Fruit fly (Drosophila melanogaster): ENCODE measurements around the gene Snx27.
A peak's percentile ranks its signal among the peaks of the same experiment; 100 is the strongest.

The Snx27 gene

DNA sequence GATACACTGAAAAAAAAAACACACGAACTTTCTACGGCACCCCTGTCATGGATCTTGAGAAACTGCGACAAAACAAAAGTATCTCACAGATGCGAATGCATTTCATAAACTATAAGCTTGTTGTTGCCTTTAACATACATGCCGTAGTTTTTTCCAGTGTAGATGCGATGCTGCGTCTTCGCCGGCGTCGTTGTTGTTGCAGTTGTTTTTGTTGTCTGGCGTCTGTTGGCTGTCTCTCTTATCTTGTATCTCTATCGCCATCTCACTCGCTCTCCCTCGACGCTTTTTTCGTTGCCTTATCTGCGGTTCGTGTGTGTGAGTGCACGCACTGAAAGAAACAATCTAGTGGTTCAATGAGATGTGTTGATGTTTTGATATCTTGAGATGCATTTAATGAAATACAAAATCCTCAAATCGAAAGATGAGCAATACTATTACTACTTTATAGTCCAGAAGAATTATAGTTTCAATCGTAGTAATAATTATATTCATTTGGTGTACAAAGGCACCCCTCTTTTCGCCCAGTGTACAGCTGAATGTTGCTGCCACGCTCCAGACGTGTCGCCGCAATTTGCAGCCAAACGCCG is 41.3 kb downstream of the Snx27 start:
- TF ChIP-seq lola (GFP tag; optimal IDR thresholded peaks at IDR 0.05), result no peak
- TF ChIP-seq jim (GFP tag; optimal IDR thresholded peaks at IDR 0.05), result peak; percentile 67
- TF ChIP-seq GATAd (GFP tag; optimal IDR thresholded peaks at IDR 0.05), result peak; percentile 90
- TF ChIP-seq foxo (GFP tag; optimal IDR thresholded peaks at IDR 0.05), result peak; percentile 86 to 99
- TF ChIP-seq dmrt93B (GFP tag; optimal IDR thresholded peaks at IDR 0.05), result peak; percentile 94
- TF ChIP-seq br (GFP tag; optimal IDR thresholded peaks at IDR 0.05), result peak; percentile 98
- peak; percentile 99 for TF ChIP-seq sv (GFP tag; optimal IDR thresholded peaks at IDR 0.05)
- TF ChIP-seq sage (GFP tag; optimal IDR thresholded peaks at IDR 0.05), result peak; percentile 94
- peak; percentile 87 for TF ChIP-seq Mio (GFP tag; optimal IDR thresholded peaks at IDR 0.05)
- TF ChIP-seq Sp1 (GFP tag; optimal IDR thresholded peaks at IDR 0.05), result peak; percentile 93
- peak; percentile 95 for TF ChIP-seq OdsH (GFP tag; optimal IDR thresholded peaks at IDR 0.05)
- TF ChIP-seq Myc (optimal IDR thresholded peaks at IDR 0.05), result no peak
- TF ChIP-seq h (GFP tag; optimal IDR thresholded peaks at IDR 0.05), result peak; percentile 98
- no peak for TF ChIP-seq Dif (GFP tag; optimal IDR thresholded peaks at IDR 0.05; ENCODE audit: partially characterized antibody)
- TF ChIP-seq dl (GFP tag; optimal IDR thresholded peaks at IDR 0.05; ENCODE audit: insufficient read depth in 1 of 2, partially characterized antibody in 2 of 2), result no peak
- peak; percentile 93 for TF ChIP-seq CG9705 (GFP tag; optimal IDR thresholded peaks at IDR 0.05)
- TF ChIP-seq CG32264 (GFP tag; optimal IDR thresholded peaks at IDR 0.05), result peak; percentile 90
- TF ChIP-seq Jra (GFP tag; optimal IDR thresholded peaks at IDR 0.05), result peak; percentile 93
- peak; percentile 89 for TF ChIP-seq dsf (GFP tag; optimal IDR thresholded peaks at IDR 0.05; ENCODE audit: borderline replicate concordance)
- TF ChIP-seq ey (GFP tag; optimal IDR thresholded peaks at IDR 0.05), result peak; percentile 98
- TF ChIP-seq rgr (GFP tag; optimal IDR thresholded peaks at IDR 0.05), result peak; percentile 97
- TF ChIP-seq woc (GFP tag; optimal IDR thresholded peaks at IDR 0.05), result peak; percentile 92
- TF ChIP-seq Dfd (GFP tag; optimal IDR thresholded peaks at IDR 0.05), result no peak
- peak; percentile 98 for TF ChIP-seq fru (GFP tag; optimal IDR thresholded peaks at IDR 0.05)
- peak; percentile 79 for TF ChIP-seq HLH106 (tag; optimal IDR thresholded peaks at IDR 0.05)
- peak; percentile 82 for TF ChIP-seq Rel (GFP tag; optimal IDR thresholded peaks at IDR 0.05)
- TF ChIP-seq Rel (tag; optimal IDR thresholded peaks at IDR 0.05), result peak; percentile 38
- no peak for TF ChIP-seq Hr78 (GFP tag; optimal IDR thresholded peaks at IDR 0.05)
- peak; percentile 88 for TF ChIP-seq brk (GFP tag; optimal IDR thresholded peaks at IDR 0.05)
- TF ChIP-seq usp (GFP tag; optimal IDR thresholded peaks at IDR 0.05), result no peak
- peak; percentile 93 for TF ChIP-seq psq (GFP tag; optimal IDR thresholded peaks at IDR 0.05)
- peak; percentile 60 for TF ChIP-seq Hr83 (GFP tag; optimal IDR thresholded peaks at IDR 0.05; ENCODE audit: poor library complexity, severe bottlenecking)
- TF ChIP-seq Hnf4 (GFP tag; optimal IDR thresholded peaks at IDR 0.05), result peak; percentile 97

DNA sequence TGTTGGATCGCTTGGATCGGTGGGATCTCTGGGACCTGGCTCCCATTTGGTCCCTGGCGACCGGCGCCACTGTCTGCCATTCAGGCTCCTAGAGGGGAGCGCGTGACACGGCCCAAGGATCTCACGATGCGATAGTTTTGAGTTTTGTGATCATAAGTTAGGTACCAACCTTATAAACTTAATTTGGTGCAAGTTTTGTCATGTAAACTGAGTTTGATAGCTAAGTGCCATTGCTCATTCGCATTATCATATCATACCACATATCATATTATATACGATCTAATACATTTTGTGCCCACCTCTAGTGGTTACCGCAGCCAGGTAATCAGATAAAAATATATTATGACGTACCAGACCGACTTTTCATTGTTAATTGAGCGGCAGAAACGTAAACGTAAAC is 41.9 kb downstream of the Snx27 start:
- peak; percentile 75 for TF ChIP-seq HLH106 (tag; optimal IDR thresholded peaks at IDR 0.05)
- no peak for TF ChIP-seq ey (GFP tag; optimal IDR thresholded peaks at IDR 0.05)

- TF ChIP-seq sage (GFP tag; optimal IDR thresholded peaks at IDR 0.05), result no peak
- no peak for TF ChIP-seq Dfd (GFP tag; optimal IDR thresholded peaks at IDR 0.05)
- no peak for TF ChIP-seq pan (optimal IDR thresholded peaks at IDR 0.05)
- TF ChIP-seq Myc (optimal IDR thresholded peaks at IDR 0.05), result no peak
- no peak for TF ChIP-seq jim (GFP tag; optimal IDR thresholded peaks at IDR 0.05)
- TF ChIP-seq usp (GFP tag; optimal IDR thresholded peaks at IDR 0.05), result no peak
Observed at dm6 chrX:5695035-5695434, 42.8 kb downstream of the Snx27 start, which contains the start of gene CG3149. Gene CG3149 (minus strand): TSS chrX:5695205.

DNA sequence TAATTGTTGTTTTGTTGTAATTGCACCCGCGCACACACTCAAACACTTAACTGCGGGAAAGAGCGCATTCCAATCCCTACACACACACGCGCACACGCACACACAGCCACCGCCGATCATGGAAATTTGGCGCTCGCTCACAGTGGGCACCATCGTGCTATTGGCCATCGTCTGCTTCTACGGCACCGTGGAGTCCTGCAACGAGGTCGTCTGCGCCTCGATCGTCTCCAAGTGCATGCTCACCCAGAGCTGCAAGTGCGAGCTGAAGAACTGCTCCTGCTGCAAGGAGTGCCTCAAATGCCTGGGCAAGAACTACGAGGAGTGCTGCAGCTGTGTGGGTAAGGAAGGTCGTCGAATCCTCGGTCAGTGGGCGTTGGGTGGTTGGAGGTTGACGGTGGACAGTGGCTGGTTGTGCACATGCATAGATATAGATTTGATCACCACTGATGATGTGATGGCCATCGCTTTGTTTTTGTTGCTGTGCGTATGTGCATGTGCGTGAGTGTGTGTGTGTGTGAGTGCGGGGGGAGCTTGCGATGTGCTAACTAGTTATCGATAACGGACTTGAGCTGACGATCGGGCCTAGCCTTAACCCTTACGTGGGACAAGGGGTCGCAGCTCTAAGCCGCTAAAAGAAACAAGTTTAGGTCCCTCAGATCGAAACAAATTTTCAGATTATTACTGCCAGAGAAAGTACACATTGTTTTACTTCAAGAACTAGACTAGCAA is 47.0 kb downstream of the Snx27 start:
- TF ChIP-seq lola (GFP tag; optimal IDR thresholded peaks at IDR 0.05) (no peak), woc (GFP tag; optimal IDR thresholded peaks at IDR 0.05) (peak; percentile 16)
